Worm (Caenorhabditis elegans) whole organism, L1 larva: ENCODE measurements around the gene F41E7.6.

Experiments
- aly-2 ChIP-seq: fragments of 150-350 bp; optimal IDR thresholded peaks from 2 replicates; lab custom pipeline; 2014; ENCODE audit warnings: missing biosample characterization, missing genetic modification characterization
- ces-1 ChIP-seq: fragments of 150-350 bp; optimal IDR thresholded peaks from 2 replicates; lab custom pipeline; 2014; ENCODE audit warnings: missing biosample characterization, missing genetic modification reagents, missing genetic modification characterization
- nhr-237 ChIP-seq: fragments of 150-350 bp; optimal IDR thresholded peaks from 2 replicates; lab custom pipeline; 2014; ENCODE audit warnings: missing biosample characterization, missing genetic modification characterization
- unc-62 ChIP-seq: fragments of 150-350 bp; optimal IDR thresholded peaks from 2 replicates; lab custom pipeline; 2014; ENCODE audit warnings: missing biosample characterization, missing genetic modification reagents, missing genetic modification characterization
- zag-1 ChIP-seq: fragments of 150-350 bp; optimal IDR thresholded peaks from 2 replicates; lab custom pipeline; 2014; ENCODE audit warnings: missing biosample characterization, missing genetic modification characterization
- ztf-11 ChIP-seq, 2 experiments: sonication (generic microtip); optimal IDR thresholded peaks; 2 replicates each; lab custom pipeline; 2016 to 2017; ENCODE audit warnings: missing genetic modification characterization in 2 of 2, missing biosample characterization in 1 of 2, missing compliant biosample characterization in 1 of 2

DNA sequence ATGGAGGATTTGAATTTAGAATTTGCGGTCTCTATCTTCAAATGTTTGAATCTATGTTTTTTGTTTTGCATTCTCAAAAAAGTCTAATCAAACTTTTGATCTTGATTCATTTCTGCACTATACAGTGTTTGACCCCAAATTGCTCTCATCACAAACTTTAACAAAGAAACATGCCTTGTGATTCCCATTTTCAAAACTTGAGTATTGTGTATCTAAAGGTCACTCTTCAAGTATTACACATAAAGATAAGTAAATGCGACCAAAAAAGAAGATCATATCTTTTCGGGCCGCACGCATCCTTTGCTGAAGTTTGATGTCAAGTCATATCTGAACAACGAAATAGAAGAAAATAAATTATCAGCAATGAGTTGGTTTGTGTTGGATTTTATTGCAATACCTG, 8.3 kb downstream of the F41E7.6 start:
- no peak for TF ChIP-seq unc-62 (GFP tag; lab: Kevin White, UChicago)
- TF ChIP-seq ces-1 (GFP tag; lab: Kevin White, UChicago) = no peak
- TF ChIP-seq zag-1 (tag; lab: Kevin White, UChicago) = no peak
- TF ChIP-seq ztf-11 (tag; optimal IDR thresholded peaks at IDR 0.05; lab: Kevin White, UChicago) = no peak
- TF ChIP-seq nhr-237 (tag; lab: Kevin White, UChicago) = no peak
- TF ChIP-seq aly-2 (tag; lab: Kevin White, UChicago) = no peak
